Worm (Caenorhabditis elegans): ENCODE results near the gene egg-1.

The egg-1 gene

DNA sequence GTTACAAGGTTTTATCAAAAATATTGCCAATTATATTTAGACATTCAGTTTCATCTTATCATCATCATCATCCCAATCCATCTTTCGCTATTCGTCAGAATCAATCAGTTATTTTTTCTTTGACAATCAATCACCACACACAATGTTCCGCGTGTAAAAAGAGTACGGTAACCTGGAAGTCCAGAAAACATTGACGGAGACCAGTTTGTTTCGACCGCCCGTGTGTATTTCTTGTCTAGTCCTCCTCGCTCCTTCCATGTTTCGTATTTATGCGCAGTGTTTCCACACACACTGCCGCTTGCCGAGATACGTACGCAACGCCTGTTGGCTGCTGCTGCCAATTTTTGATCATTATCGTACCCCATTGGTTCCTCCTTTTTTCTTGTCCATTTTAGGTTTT, 17.3 kb upstream of the egg-1 start (continued):
- TF ChIP-seq bed-1 (GFP tag; IDR thresholded peaks at IDR 0.05) (no peak), C06A6.2 (GFP tag; conservative IDR thresholded peaks at IDR 0.05) (no peak), nhr-80 (tag; optimal IDR thresholded peaks at IDR 0.05) (peak; percentile 83), chd-7 (tag; optimal IDR thresholded peaks at IDR 0.05) (no peak), ekl-4 (GFP tag; IDR thresholded peaks at IDR 0.05) (no peak), F10E7.11 (tag; optimal IDR thresholded peaks at IDR 0.05) (no peak), zim-3 (tag; optimal IDR thresholded peaks at IDR 0.05) (no peak), egl-18 (GFP tag; IDR thresholded peaks at IDR 0.05) (no peak), rec-8 (tag; optimal IDR thresholded peaks at IDR 0.05) (no peak), madf-3 (GFP tag; IDR thresholded peaks at IDR 0.05) (no peak), ztf-26 (tag; optimal IDR thresholded peaks at IDR 0.05) (peak; percentile 29), ztf-3 (GFP tag; optimal IDR thresholded peaks at IDR 0.05) (no peak), B0261.1 (tag; optimal IDR thresholded peaks at IDR 0.05) (no peak), fkh-3 (tag; optimal IDR thresholded peaks at IDR 0.05) (no peak)

DNA sequence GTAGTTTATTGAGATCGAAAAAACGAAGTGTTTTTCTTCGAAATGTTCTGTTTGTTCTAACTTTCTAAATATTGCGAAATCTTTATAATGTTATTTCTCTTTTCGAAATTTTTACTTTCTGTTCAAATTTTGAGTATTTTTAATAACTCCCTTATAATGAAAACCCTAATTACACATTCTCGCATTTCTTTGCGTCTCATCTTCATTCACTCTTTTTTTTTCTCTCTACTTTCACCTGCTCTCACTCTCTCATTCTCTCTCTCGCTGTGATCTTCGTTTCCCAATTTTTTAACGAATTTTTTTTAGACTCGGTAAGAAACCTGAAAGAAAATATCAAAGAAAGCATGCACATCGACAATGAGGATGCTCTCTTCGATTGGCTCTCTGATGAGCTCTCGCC, 16.7 kb upstream of the egg-1 start, which contains the start of gene rbm-26:
Gene rbm-26 (plus strand): TSS at position 301 of the 400 bp plus-strand sequence.
- TF ChIP-seq madf-3 (GFP tag; IDR thresholded peaks at IDR 0.05) (no peak), cebp-1 (GFP tag; IDR thresholded peaks at IDR 0.05) (no peak), cebp-1 (tag; optimal IDR thresholded peaks at IDR 0.05) (peak; percentile 82)

DNA sequence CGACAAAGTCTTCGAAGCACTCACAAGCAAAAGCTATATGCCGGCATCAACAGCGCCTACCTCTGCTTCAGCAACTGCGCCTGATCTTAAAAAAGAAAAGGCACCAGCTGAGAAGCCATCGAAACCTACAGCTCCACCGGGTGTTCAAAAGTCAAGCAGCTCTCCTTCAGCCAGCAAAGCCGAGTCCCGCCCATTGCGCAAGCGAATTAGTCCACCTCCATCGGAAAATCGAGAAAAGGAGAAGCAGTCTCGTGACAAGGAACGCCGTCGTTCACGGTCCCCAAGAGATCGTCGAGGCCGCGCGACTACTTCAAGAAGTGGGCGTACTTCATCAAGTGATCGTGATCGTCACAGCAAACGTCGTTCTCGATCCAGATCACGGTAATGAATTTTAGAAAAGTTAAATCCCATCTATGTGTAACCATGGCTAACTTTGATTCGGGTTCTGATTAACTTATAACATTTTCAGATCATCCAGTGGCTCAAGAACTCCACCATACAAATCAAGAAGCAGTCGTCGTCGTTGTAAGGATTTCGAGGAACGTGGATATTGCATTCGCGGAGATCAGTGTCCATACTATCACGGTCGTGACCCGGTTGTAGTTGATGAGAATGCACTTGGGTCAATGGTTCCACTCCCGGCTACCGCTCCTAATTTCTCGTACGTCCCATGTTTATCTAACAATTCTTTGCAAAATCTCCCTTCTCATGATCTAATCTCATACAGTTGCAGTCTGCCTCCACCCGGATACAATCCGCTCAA, 15.9 kb upstream of the egg-1 start:
- TF ChIP-seq ZK185.1 (tag; optimal IDR thresholded peaks at IDR 0.05; ENCODE audit: poor library complexity, severe bottlenecking), result no peak
- TF ChIP-seq B0336.3 (GFP tag; IDR thresholded peaks at IDR 0.05), result 0 out of 2 replicates have a peak, but pooled peaks have one; percentile 25
- TF ChIP-seq zfh-2 (GFP tag; conservative IDR thresholded peaks at IDR 0.05), result peak; percentile 58; the same call in 1 of the 2 replicates

DNA sequence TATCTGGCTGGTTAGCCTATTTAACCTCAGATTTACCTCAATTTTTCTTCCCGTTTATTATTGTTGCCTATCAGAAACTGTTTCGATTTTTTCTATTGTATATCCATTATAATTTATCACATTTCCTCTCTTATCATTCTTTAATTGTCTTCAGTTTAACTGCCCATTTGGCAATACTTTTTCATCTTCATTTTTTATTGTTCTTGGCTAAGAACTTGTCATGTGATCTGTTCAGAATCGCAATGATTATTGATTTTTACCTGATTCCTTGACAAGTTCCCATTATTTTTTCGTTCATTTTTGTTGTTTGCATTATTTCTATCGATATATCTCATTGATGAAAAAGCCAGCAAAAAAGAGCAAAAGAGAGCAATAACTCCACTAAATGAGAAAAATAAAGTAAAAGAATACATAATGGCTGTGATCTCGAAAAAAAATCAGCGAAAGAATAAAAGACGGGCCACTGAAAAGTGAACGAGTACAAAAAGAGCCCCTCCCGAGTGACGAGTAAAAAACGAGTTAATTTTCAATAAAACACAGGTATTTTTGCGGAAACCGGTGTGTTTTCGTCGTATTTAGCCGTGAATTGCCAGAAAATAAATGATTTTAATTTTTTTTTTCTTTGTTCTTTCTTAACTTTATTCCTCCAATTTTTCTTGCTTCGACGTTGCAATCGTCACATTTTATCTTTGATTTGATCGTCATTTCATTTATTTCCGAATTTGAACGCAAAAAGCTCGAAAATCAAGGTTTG, 13.6 kb upstream of the egg-1 start, which contains the start of gene arf-1:
Gene arf-1 (plus strand): TSS at position 657 of the 754 bp plus-strand sequence.
- TF ChIP-seq B0336.3 (GFP tag; IDR thresholded peaks at IDR 0.05), result peak; percentile 84
- TF ChIP-seq xnd-1 (tag; optimal IDR thresholded peaks at IDR 0.05), result no peak
- peak; percentile 30 for TF ChIP-seq tlf-1 (GFP tag; optimal IDR thresholded peaks at IDR 0.05)
- peak; percentile 11 for TF ChIP-seq ama-1 (optimal IDR thresholded peaks at IDR 0.05)
- TF ChIP-seq ama-1 (GFP tag; optimal IDR thresholded peaks at IDR 0.05), result peak in 1 of 2 experiments; percentile 84

DNA sequence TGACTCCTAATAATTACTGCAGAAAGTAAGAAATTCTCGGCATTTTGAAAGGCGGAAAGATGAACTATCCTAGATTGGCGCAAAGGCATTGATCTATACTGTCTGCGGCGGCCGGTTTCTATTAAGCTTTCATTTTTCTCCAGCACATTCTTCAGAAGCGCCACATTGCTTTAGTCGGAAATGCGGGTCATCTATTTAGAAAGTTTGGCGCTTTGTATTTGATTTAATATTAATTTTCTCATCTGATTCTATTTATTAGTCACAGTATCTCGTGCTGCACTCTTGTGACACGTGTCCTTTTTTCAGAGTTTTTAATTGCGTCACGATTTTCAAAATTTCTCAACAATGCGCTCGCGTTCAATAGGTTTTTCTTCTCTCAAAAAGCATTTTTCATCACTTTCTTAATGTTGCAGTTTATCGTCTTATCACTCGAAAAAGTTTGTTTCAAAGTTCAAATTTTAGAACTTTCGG, 13.0 kb upstream of the egg-1 start:
- peak; percentile 1 for TF ChIP-seq efl-1 (GFP tag; optimal IDR thresholded peaks at IDR 0.05)
- peak; percentile 50; the same call in 1 of the 2 replicates for TF ChIP-seq B0336.3 (GFP tag; IDR thresholded peaks at IDR 0.05)
- TF ChIP-seq hsf-1 (GFP tag; IDR thresholded peaks at IDR 0.05), result no peak
- no peak for TF ChIP-seq xnd-1 (tag; optimal IDR thresholded peaks at IDR 0.05)
- 0 out of 2 replicates have a peak, but pooled peaks have one; percentile 11 for TF ChIP-seq nfyb-1 (GFP tag; IDR thresholded peaks at IDR 0.05)
- TF ChIP-seq madf-3 (GFP tag; IDR thresholded peaks at IDR 0.05), result 0 out of 2 replicates have a peak, but pooled peaks have one; percentile 47
- TF ChIP-seq Y53G8AR.9 (GFP tag; conservative IDR thresholded peaks at IDR 0.05), result peak; percentile 64; the same call in 1 of the 2 replicates
- no peak for TF ChIP-seq Y95B8A.8 (GFP tag; IDR thresholded peaks at IDR 0.05)
- TF ChIP-seq Y56A3A.18 (GFP tag; IDR thresholded peaks at IDR 0.05), result 0 out of 2 replicates have a peak, but pooled peaks have one; percentile 23
- TF ChIP-seq sdz-38 (tag; optimal IDR thresholded peaks at IDR 0.05), result no peak
- peak in 1 of 2 experiments; percentile 90 for TF ChIP-seq let-607 (tag; optimal IDR thresholded peaks at IDR 0.05)
- TF ChIP-seq mel-28 (tag; optimal IDR thresholded peaks at IDR 0.05; ENCODE audit: borderline replicate concordance), result no peak
- TF ChIP-seq snpc-3.4 (tag; optimal IDR thresholded peaks at IDR 0.05), result peak; percentile 50
- no peak for TF ChIP-seq nhr-90 (tag; optimal IDR thresholded peaks at IDR 0.05)
- TF ChIP-seq C06A6.2 (GFP tag; conservative IDR thresholded peaks at IDR 0.05), result no peak
- no peak for TF ChIP-seq pbrm-1 (GFP tag; IDR thresholded peaks at IDR 0.05)
- TF ChIP-seq ama-1 (optimal IDR thresholded peaks at IDR 0.05), result no peak
- TF ChIP-seq ama-1 (GFP tag; optimal IDR thresholded peaks at IDR 0.05), result no peak
- no peak; the same call in 1 of the 2 replicates for TF ChIP-seq madf-6 (GFP tag; IDR thresholded peaks at IDR 0.05)
